Worm (Caenorhabditis elegans): ENCODE data around the gene let-70.

DNA sequence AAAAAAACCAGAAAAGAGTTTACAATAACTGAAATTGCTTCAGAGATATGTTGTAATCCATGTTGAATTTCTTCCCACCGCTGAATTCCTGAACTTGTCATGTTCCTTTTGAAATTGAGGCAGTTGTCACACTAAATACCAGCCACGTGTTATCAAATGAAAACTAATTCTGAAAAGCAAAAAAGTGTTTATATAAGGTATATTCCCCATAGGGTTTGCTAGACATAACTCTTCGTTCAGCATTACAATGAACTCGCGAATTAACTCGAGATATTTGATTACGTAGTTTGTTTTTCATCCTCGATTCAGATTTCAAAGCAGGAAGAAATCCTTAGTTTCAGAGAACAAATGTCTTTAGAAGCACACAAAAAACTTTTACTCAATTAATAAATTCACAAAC is 18.2 kb upstream of the let-70 start, which contains the start of gene str-3:
- TF ChIP-seq ama-1 (optimal IDR thresholded peaks at IDR 0.05) (no peak), flt-1 (GFP tag; IDR thresholded peaks at IDR 0.05) (no peak), hmg-4 (GFP tag; optimal IDR thresholded peaks at IDR 0.05) (no peak)
